Worm (Caenorhabditis elegans) whole organism, L4 larva: ENCODE measurements around the gene C26B9.7.

Experiments
- cey-2 ChIP-seq: sonication (generic microtip); optimal IDR thresholded peaks from 3 replicates; lab custom pipeline; 2017; ENCODE audit warnings: missing genetic modification characterization, mild to moderate bottlenecking, missing compliant biosample characterization, antibody characterized with exemption, borderline replicate concordance; ENCODE audit not compliant: insufficient read depth
- gei-8 ChIP-seq: fragments of 200-800 bp; sonication (Bioruptor generic); optimal IDR thresholded peaks from 2 replicates; lab custom pipeline; 2018; ENCODE audit warnings: mild to moderate bottlenecking, missing genetic modification characterization, missing compliant biosample characterization
- hlh-30 ChIP-seq: sonication (generic microtip); optimal IDR thresholded peaks from 2 replicates; lab custom pipeline; 2017; ENCODE audit warnings: antibody characterized with exemption, mild to moderate bottlenecking, missing genetic modification characterization, missing compliant biosample characterization; ENCODE audit not compliant: insufficient read depth
- jun-1 ChIP-seq: fragments of 150-350 bp; optimal IDR thresholded peaks from 2 replicates; lab custom pipeline; 2014; ENCODE audit warnings: missing biosample characterization, missing genetic modification reagents, missing genetic modification characterization
- lin-13 ChIP-seq: fragments of 150-350 bp; optimal IDR thresholded peaks from 2 replicates; lab custom pipeline; 2014; ENCODE audit warnings: missing biosample characterization, missing genetic modification reagents, missing genetic modification characterization
- lin-39 ChIP-seq: fragments of 150-350 bp; optimal IDR thresholded peaks from 2 replicates; lab custom pipeline; 2014; ENCODE audit warnings: missing biosample characterization, missing genetic modification reagents, missing genetic modification characterization
- pha-4 ChIP-seq, 2 experiments: fragments of 150-350 bp in 1 of 2; fragments of 200-800 bp in 1 of 2; sonication (Bioruptor generic) in 1 of 2; IDR thresholded peaks in 1 of 2; optimal IDR thresholded peaks in 1 of 2; 2 replicates each; pipeline versions ENCODE4 v1.3.6 to Lab custom; 2014 to 2022; ENCODE audit warnings: missing genetic modification characterization in 2 of 2, missing genetic modification reagents in 2 of 2, missing biosample characterization in 1 of 2, missing compliant biosample characterization in 1 of 2
- zip-11 ChIP-seq: fragments of 200-800 bp; sonication (Bioruptor generic); IDR thresholded peaks from 2 replicates; pipeline ENCODE4 v1.3.6; 2022; ENCODE audit warnings: missing genetic modification characterization, missing compliant biosample characterization
- ztf-11 ChIP-seq: fragments of 150-350 bp; optimal IDR thresholded peaks from 2 replicates; lab custom pipeline; 2014; ENCODE audit warnings: missing biosample characterization, missing genetic modification characterization

ce11 chrX:5339889-5340288 is 2.2 kb upstream of the C26B9.7 start, which contains the start of gene C26B9.2:
- TF ChIP-seq jun-1 (tag; lab: Kevin White, UChicago) (no peak), cey-2 (tag; lab: Kevin White, UChicago) (no peak), pha-4 (GFP tag; IDR thresholded peaks at IDR 0.05; lab: Robert Waterston, UW) (no peak), pha-4 (tag; optimal IDR thresholded peaks at IDR 0.05; lab: Kevin White, UChicago) (no peak), ztf-11 (tag; lab: Kevin White, UChicago) (no peak), lin-13 (GFP tag; lab: Kevin White, UChicago) (no peak), gei-8 (GFP tag; lab: Kevin White, UChicago) (no peak), zip-11 (GFP tag; lab: Robert Waterston, UW) (no peak), hlh-30 (no peak), lin-39 (tag; lab: Kevin White, UChicago) (no peak)
